Fruit fly (Drosophila melanogaster): ENCODE data around the gene Oga.

The Oga gene

DNA sequence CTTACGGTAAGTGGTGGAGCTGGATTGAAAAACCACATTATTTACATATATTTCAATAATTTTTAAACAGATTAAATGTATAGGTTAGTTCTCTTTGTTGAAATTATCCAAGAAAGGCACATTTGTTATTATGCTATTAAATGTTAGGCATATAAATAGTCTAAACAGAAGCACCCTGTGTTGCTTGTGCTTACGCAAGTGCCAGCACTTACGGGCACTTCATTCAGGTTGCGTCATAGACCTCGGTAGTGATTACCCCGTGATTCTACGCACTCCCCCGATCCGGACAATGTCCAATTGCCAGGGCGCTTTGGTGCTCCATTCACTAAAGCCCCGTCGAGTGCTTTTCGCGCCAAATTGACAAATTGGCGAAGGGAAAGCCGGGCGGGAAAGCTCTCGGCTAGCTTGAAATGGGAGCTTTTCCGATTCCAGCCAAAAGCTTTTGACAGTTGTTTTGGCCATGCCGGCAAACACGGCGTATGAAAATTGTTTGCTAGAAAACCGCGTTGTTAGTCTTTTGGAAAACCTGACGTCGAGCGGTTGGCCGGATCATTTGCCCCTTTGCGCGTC is 27.7 kb downstream of the Oga start, which contains the start of gene ETHR (continued):
- TF ChIP-seq zen (tag; optimal IDR thresholded peaks at IDR 0.05) (no peak), CG4282 (GFP tag; optimal IDR thresholded peaks at IDR 0.05) (no peak), CG4328 (GFP tag; optimal IDR thresholded peaks at IDR 0.05) (no peak), rib (GFP tag; IDR thresholded peaks at IDR 0.05) (peak; percentile 80), crp (GFP tag; optimal IDR thresholded peaks at IDR 0.05) (no peak), Deaf1 (tag; optimal IDR thresholded peaks at IDR 0.05) (peak; percentile 51), sens-2 (GFP tag; IDR thresholded peaks at IDR 0.05) (peak; percentile 34; the same call in 1 of the 2 replicates), CG10431 (GFP tag; optimal IDR thresholded peaks at IDR 0.05) (no peak), Vsx1 (GFP tag; optimal IDR thresholded peaks at IDR 0.05) (no peak), bigmax (GFP tag; optimal IDR thresholded peaks at IDR 0.05) (no peak), CG13894 (tag; optimal IDR thresholded peaks at IDR 0.05) (peak; percentile 95), CG9437 (GFP tag; optimal IDR thresholded peaks at IDR 0.05) (peak; percentile 65), Chrac-16 (GFP tag; optimal IDR thresholded peaks at IDR 0.05) (no peak), CG7928 (GFP tag; optimal IDR thresholded peaks at IDR 0.05) (no peak), fd96Cb (tag; optimal IDR thresholded peaks at IDR 0.05) (no peak), CG11723 (GFP tag; optimal IDR thresholded peaks at IDR 0.05) (no peak), CG10321 (GFP tag; IDR thresholded peaks at IDR 0.05) (0 out of 2 replicates have a peak, but pooled peaks have one; percentile 19), sisA (GFP tag; IDR thresholded peaks at IDR 0.05) (no peak), CG7271 (tag; optimal IDR thresholded peaks at IDR 0.05) (no peak), CG17912 (GFP tag; optimal IDR thresholded peaks at IDR 0.05) (no peak), Elba2 (GFP tag; optimal IDR thresholded peaks at IDR 0.05) (no peak), gt (GFP tag; IDR thresholded peaks at IDR 0.05) (no peak), CG2889 (GFP tag; IDR thresholded peaks at IDR 0.05) (no peak), CHES-1-like (GFP tag; optimal IDR thresholded peaks at IDR 0.05) (no peak), dpn (GFP tag; optimal IDR thresholded peaks at IDR 0.05) (peak; percentile 30 to 44), CG2116 (GFP tag; optimal IDR thresholded peaks at IDR 0.05) (no peak), CG10979 (tag; optimal IDR thresholded peaks at IDR 0.05) (no peak), NFAT (GFP tag; IDR thresholded peaks at IDR 0.05) (0 out of 2 replicates have a peak, but pooled peaks have one; percentile 38), danr (GFP tag; IDR thresholded peaks at IDR 0.05) (no peak), CG9797 (GFP tag; optimal IDR thresholded peaks at IDR 0.05) (no peak), CG10959 (GFP tag; IDR thresholded peaks at IDR 0.05) (no peak), chif (GFP tag; optimal IDR thresholded peaks at IDR 0.05) (no peak), chinmo (GFP tag; IDR thresholded peaks at IDR 0.05; ENCODE audit: partially characterized antibody) (peak; percentile 84; the same call in 2 of the 4 replicates), Stat92E (GFP tag; optimal IDR thresholded peaks at IDR 0.05) (no peak), jing (GFP tag; optimal IDR thresholded peaks at IDR 0.05) (no peak), Hr39 (optimal IDR thresholded peaks at IDR 0.05) (no peak), CG2120 (GFP tag; optimal IDR thresholded peaks at IDR 0.05) (peak; percentile 72), grn (GFP tag; optimal IDR thresholded peaks at IDR 0.05) (no peak), CG31441 (GFP tag; IDR thresholded peaks at IDR 0.05) (peak; percentile 45), insv (GFP tag; optimal IDR thresholded peaks at IDR 0.05) (no peak), cato (GFP tag; optimal IDR thresholded peaks at IDR 0.05; ENCODE audit: borderline replicate concordance) (no peak), CG11247 (GFP tag; IDR thresholded peaks at IDR 0.05) (0 out of 2 replicates have a peak, but pooled peaks have one; percentile 5), CG6683 (GFP tag; optimal IDR thresholded peaks at IDR 0.05) (peak; percentile 27), shn (GFP tag; optimal IDR thresholded peaks at IDR 0.05) (no peak), ind (GFP tag; optimal IDR thresholded peaks at IDR 0.05) (no peak), Fer2 (tag; optimal IDR thresholded peaks at IDR 0.05) (no peak), CG31388 (GFP tag; optimal IDR thresholded peaks at IDR 0.05) (no peak), Trl (optimal IDR thresholded peaks at IDR 0.05) (no peak), Trl (GFP tag; optimal IDR thresholded peaks at IDR 0.05) (peak; percentile 10), CG8388 (GFP tag; optimal IDR thresholded peaks at IDR 0.05) (no peak), az2 (GFP tag; optimal IDR thresholded peaks at IDR 0.05) (no peak)
